Worm (Caenorhabditis elegans): ENCODE results near the gene fbxb-119.
"Not testable (repeated sequence)": the region's sequence is repeated elsewhere in the genome, so short reads cannot be mapped to it uniquely, and the experiment has no call there.

fbxb-119 gene

ce11 chrV:18282597-18282996 is 35.8 kb upstream of the fbxb-119 start, which contains the start of gene clec-247:
TSS of gene clec-247 (plus strand) at chrV:18282897.
- TF ChIP-seq nhr-25 (tag; optimal IDR thresholded peaks at IDR 0.05) (no peak), skn-1 (tag; optimal IDR thresholded peaks at IDR 0.05) (no peak), sea-2 (GFP tag; optimal IDR thresholded peaks at IDR 0.05) (no peak), ceh-9 (tag; optimal IDR thresholded peaks at IDR 0.05) (no peak), nhr-76 (tag; optimal IDR thresholded peaks at IDR 0.05) (no peak), egl-27 (tag; optimal IDR thresholded peaks at IDR 0.05) (no peak)

ce11 chrV:18290642-18291041 is 27.8 kb upstream of the fbxb-119 start, which contains the start of gene Y51A2A.4:
TSS of gene Y51A2A.4 (plus strand) at chrV:18290942.
- TF ChIP-seq egl-5 (tag; optimal IDR thresholded peaks at IDR 0.05) (no peak), lin-39 (tag; optimal IDR thresholded peaks at IDR 0.05) (no peak), tbx-2 (tag; optimal IDR thresholded peaks at IDR 0.05) (no peak), sea-2 (GFP tag; optimal IDR thresholded peaks at IDR 0.05) (no peak), ZK546.5 (tag; optimal IDR thresholded peaks at IDR 0.05) (no peak), ceh-16 (tag; optimal IDR thresholded peaks at IDR 0.05) (no peak), jun-1 (tag; optimal IDR thresholded peaks at IDR 0.05) (no peak), fkh-2 (tag; optimal IDR thresholded peaks at IDR 0.05) (no peak), aly-2 (tag; optimal IDR thresholded peaks at IDR 0.05) (no peak), nhr-237 (tag; optimal IDR thresholded peaks at IDR 0.05) (no peak), nhr-76 (tag; optimal IDR thresholded peaks at IDR 0.05) (no peak), ztf-11 (tag; optimal IDR thresholded peaks at IDR 0.05) (no peak), zag-1 (tag; optimal IDR thresholded peaks at IDR 0.05) (no peak)

ce11 chrV:18292295-18292694 is 26.1 kb upstream of the fbxb-119 start, which contains the start of gene Y51A2A.12:
TSS of gene Y51A2A.12 (plus strand) at chrV:18292595.
- TF ChIP-seq ceh-28 (tag; optimal IDR thresholded peaks at IDR 0.05) = no peak
- TF ChIP-seq egl-27 (tag; optimal IDR thresholded peaks at IDR 0.05) = no peak
- TF ChIP-seq nfya-1 (tag; optimal IDR thresholded peaks at IDR 0.05; ENCODE audit: insufficient read depth) = no peak
- no peak for TF ChIP-seq nhr-25 (tag; optimal IDR thresholded peaks at IDR 0.05)
- TF ChIP-seq fos-1 (tag; optimal IDR thresholded peaks at IDR 0.05) = no peak
- no peak for TF ChIP-seq nhr-23 (tag; optimal IDR thresholded peaks at IDR 0.05)
- no peak for TF ChIP-seq nhr-76 (tag; optimal IDR thresholded peaks at IDR 0.05)
- TF ChIP-seq unc-62 (GFP tag; optimal IDR thresholded peaks at IDR 0.05) = no peak
- TF ChIP-seq hmg-11 (tag; optimal IDR thresholded peaks at IDR 0.05) = no peak
- TF ChIP-seq snpc-4 (tag; optimal IDR thresholded peaks at IDR 0.05) = no peak
- no peak for TF ChIP-seq ztf-11 (tag; optimal IDR thresholded peaks at IDR 0.05)
- TF ChIP-seq elt-2 (tag; optimal IDR thresholded peaks at IDR 0.05) = no peak

ce11 chrV:18298506-18298905 is 19.9 kb upstream of the fbxb-119 start, which contains the start of gene Y51A2A.5:
TSS of gene Y51A2A.5 (plus strand) at chrV:18298806.
- no peak for TF ChIP-seq ceh-9 (tag; optimal IDR thresholded peaks at IDR 0.05)
- TF ChIP-seq pha-4 (tag; optimal IDR thresholded peaks at IDR 0.05) = no peak
- TF ChIP-seq daf-12 (tag; optimal IDR thresholded peaks at IDR 0.05) = no peak
- no peak for TF ChIP-seq snpc-4 (tag; optimal IDR thresholded peaks at IDR 0.05)

- TF ChIP-seq ceh-16 (tag; optimal IDR thresholded peaks at IDR 0.05) (no peak), lin-39 (tag; optimal IDR thresholded peaks at IDR 0.05) (no peak), nhr-76 (tag; optimal IDR thresholded peaks at IDR 0.05) (no peak), nhr-28 (tag; optimal IDR thresholded peaks at IDR 0.05) (no peak), lsy-12 (tag; optimal IDR thresholded peaks at IDR 0.05) (no peak), fkh-10 (GFP tag; optimal IDR thresholded peaks at IDR 0.05) (no peak), nhr-43 (tag; optimal IDR thresholded peaks at IDR 0.05; ENCODE audit: poor library complexity, severe bottlenecking) (no peak)
Measured at ce11 chrV:18299313-18299712, 19.1 kb upstream of the fbxb-119 start.

- TF ChIP-seq nhr-11, ceh-9, aly-2 (tag; optimal IDR thresholded peaks at IDR 0.05): not testable (repeated sequence)
Measured at ce11 chrV:18302414-18302813, 16.0 kb upstream of the fbxb-119 start, which contains the start of gene Y51A2A.6. TSS of gene Y51A2A.6 (plus strand) at chrV:18302714.
